Worm (Caenorhabditis elegans): ENCODE measurements around the gene C39E6.2.

DNA sequence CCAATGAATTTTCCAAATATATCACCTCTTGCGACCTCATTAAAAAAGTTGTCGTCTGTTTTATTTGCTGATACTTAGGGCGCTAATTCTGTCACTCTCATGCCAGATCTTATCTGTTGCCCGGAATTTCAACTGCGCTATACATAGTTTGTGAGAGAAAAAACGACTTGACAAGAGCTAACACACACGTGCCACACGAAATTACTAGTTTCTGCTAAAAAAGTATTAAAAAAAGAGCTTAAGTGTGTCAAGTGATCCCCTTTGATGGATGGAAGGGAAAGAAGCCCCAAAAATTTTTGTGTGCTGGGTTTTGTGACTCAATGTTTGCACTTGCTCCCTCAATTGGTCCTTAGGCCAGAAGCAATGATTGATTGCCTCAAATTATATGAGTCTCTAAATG lies 14.3 kb downstream of the C39E6.2 start:
- TF ChIP-seq unc-39 (tag; optimal IDR thresholded peaks at IDR 0.05) = no peak
- TF ChIP-seq nhr-76 (tag; optimal IDR thresholded peaks at IDR 0.05) = no peak
- no peak for TF ChIP-seq lin-39 (tag; optimal IDR thresholded peaks at IDR 0.05)
- no peak for TF ChIP-seq nhr-25 (tag; optimal IDR thresholded peaks at IDR 0.05)
- no peak for TF ChIP-seq daf-12 (tag; optimal IDR thresholded peaks at IDR 0.05)
- TF ChIP-seq unc-62 (GFP tag; optimal IDR thresholded peaks at IDR 0.05) = no peak
- no peak for TF ChIP-seq pqm-1 (tag; optimal IDR thresholded peaks at IDR 0.05)
- no peak for TF ChIP-seq tbx-2 (tag; optimal IDR thresholded peaks at IDR 0.05)
- TF ChIP-seq hmg-11 (tag; optimal IDR thresholded peaks at IDR 0.05) = no peak
- TF ChIP-seq elt-2 (tag; optimal IDR thresholded peaks at IDR 0.05) = no peak
